Fruit fly (Drosophila melanogaster) whole organism, pupa: ENCODE data around the gene Cchl.

ENCODE experiments used
- CG13204 ChIP-seq: fragments of 200-800 bp; sonication (Bioruptor generic); optimal IDR thresholded peaks from 2 replicates; lab custom pipeline; 2018; ENCODE audit warnings: missing biosample characterization, mild to moderate bottlenecking, missing genetic modification characterization, moderate library complexity
- CG14655 ChIP-seq: fragments of 200-800 bp; sonication (Bioruptor generic); optimal IDR thresholded peaks from 3 replicates; lab custom pipeline; 2017; ENCODE audit warnings: mild to moderate bottlenecking, missing biosample characterization, missing genetic modification reagents, missing genetic modification characterization
- CG34367 ChIP-seq: fragments of 200-800 bp; sonication (Bioruptor generic); optimal IDR thresholded peaks from 2 replicates; lab custom pipeline; 2018; ENCODE audit warnings: missing biosample characterization, mild to moderate bottlenecking, missing genetic modification characterization
- CG8159 ChIP-seq: fragments of 200-800 bp; sonication (Bioruptor generic); optimal IDR thresholded peaks from 3 replicates; lab custom pipeline; 2018; ENCODE audit warnings: missing biosample characterization, mild to moderate bottlenecking, missing genetic modification characterization, moderate library complexity
- CG8301 ChIP-seq: fragments of 200-800 bp; sonication (Bioruptor generic); optimal IDR thresholded peaks from 2 replicates; lab custom pipeline; 2018; ENCODE audit warnings: missing biosample characterization, mild to moderate bottlenecking, missing genetic modification characterization
- EcR ChIP-seq: fragments of 200-800 bp; sonication (Bioruptor generic); optimal IDR thresholded peaks from 3 replicates; lab custom pipeline; 2019; ENCODE audit warnings: missing biosample characterization, missing genetic modification characterization, mild to moderate bottlenecking, moderate library complexity, missing genetic modification reagents
- gl ChIP-seq: fragments of 200-800 bp; sonication (Bioruptor generic); optimal IDR thresholded peaks from 2 replicates; lab custom pipeline; 2018; ENCODE audit warnings: missing biosample characterization, mild to moderate bottlenecking, missing genetic modification characterization

Gene Cchl

dm6 chr3R:21976355-21976858, 50.9 kb downstream of the Cchl start:
- TF ChIP-seq CG14655 (no peak), gl (tag; lab: Kevin White, UChicago) (no peak), CG8301 (no peak), CG13204 (peak; percentile 28), CG8159 (tag; lab: Kevin White, UChicago) (no peak), CG34367 (tag; lab: Kevin White, UChicago) (no peak), EcR (peak; percentile 96)
- TF ChIP-seq, all 21 proteins: peak for 2
